Fruit fly (Drosophila melanogaster) whole organism, embryonic: Measurements from ENCODE around the gene Datp.
A peak's percentile ranks its signal among the peaks of the same experiment; 100 is the strongest.

Experiments used
- Asciz ChIP-seq: fragments of 200-800 bp; sonication (Bioruptor generic); optimal IDR thresholded peaks from 2 replicates; lab custom pipeline; 2017; ENCODE audit warnings: missing biosample characterization, mild to moderate bottlenecking, missing genetic modification characterization, missing genetic modification reagents
- CG10267 ChIP-seq: fragments of 200-800 bp; sonication (Bioruptor generic); optimal IDR thresholded peaks from 2 replicates; lab custom pipeline; 2018; ENCODE audit warnings: missing biosample characterization, mild to moderate bottlenecking, missing genetic modification characterization, moderate library complexity
- CG10431 ChIP-seq: fragments of 200-800 bp; sonication (Bioruptor generic); optimal IDR thresholded peaks from 3 replicates; lab custom pipeline; 2018; ENCODE audit warnings: missing biosample characterization, mild to moderate bottlenecking, missing genetic modification characterization
- CG11398 ChIP-seq: fragments of 200-800 bp; sonication (Bioruptor generic); optimal IDR thresholded peaks from 2 replicates; lab custom pipeline; 2016; ENCODE audit warnings: missing biosample characterization, missing genetic modification characterization
- CG12659 ChIP-seq: fragments of 200-800 bp; sonication (Bioruptor generic); optimal IDR thresholded peaks from 3 replicates; lab custom pipeline; 2017; ENCODE audit warnings: mild to moderate bottlenecking, missing biosample characterization, missing genetic modification reagents, missing genetic modification characterization
- CG13287 ChIP-seq: fragments of 200-800 bp; sonication (Bioruptor generic); IDR thresholded peaks from 2 replicates; pipeline ENCODE4 v1.3.6; 2022; ENCODE audit warnings: missing biosample characterization, missing genetic modification characterization; ENCODE audit not compliant: partially characterized antibody
- CG13624 ChIP-seq: fragments of 200-800 bp; sonication (Bioruptor generic); optimal IDR thresholded peaks from 2 replicates; lab custom pipeline; 2016; ENCODE audit warnings: missing biosample characterization, missing genetic modification characterization
- CG14860 ChIP-seq: fragments of 200-800 bp; sonication (Bioruptor generic); IDR thresholded peaks from 3 replicates; pipeline ENCODE4 v1.3.6; 2022; ENCODE audit warnings: missing biosample characterization, missing genetic modification characterization; ENCODE audit not compliant: partially characterized antibody
- CG16779 ChIP-seq: fragments of 200-800 bp; sonication (Bioruptor generic); IDR thresholded peaks from 2 replicates; pipeline ENCODE4 v1.3.6; 2022; ENCODE audit warnings: missing biosample characterization, missing genetic modification characterization
- CG17186 ChIP-seq: fragments of 200-800 bp; sonication (Bioruptor generic); optimal IDR thresholded peaks from 3 replicates; lab custom pipeline; 2017; ENCODE audit warnings: missing biosample characterization, missing genetic modification reagents, missing genetic modification characterization
- CG18599 ChIP-seq: fragments of 200-800 bp; sonication (Bioruptor generic); optimal IDR thresholded peaks from 3 replicates; lab custom pipeline; 2017; ENCODE audit warnings: missing biosample characterization, missing genetic modification characterization, mild to moderate bottlenecking, moderate library complexity, missing genetic modification reagents
- CG2116 ChIP-seq: fragments of 200-800 bp; sonication (Bioruptor generic); optimal IDR thresholded peaks from 3 replicates; lab custom pipeline; 2018; ENCODE audit warnings: missing biosample characterization, mild to moderate bottlenecking, missing genetic modification characterization
- CG2120 ChIP-seq: fragments of 200-800 bp; sonication (Bioruptor generic); optimal IDR thresholded peaks from 3 replicates; lab custom pipeline; 2016; ENCODE audit warnings: missing biosample characterization, missing genetic modification characterization
- CG2129 ChIP-seq: fragments of 200-800 bp; sonication (Bioruptor generic); IDR thresholded peaks from 2 replicates; pipeline ENCODE4 v1.3.6; 2022; ENCODE audit warnings: missing biosample characterization, missing genetic modification characterization; ENCODE audit not compliant: partially characterized antibody
- CG30020 ChIP-seq: fragments of 200-800 bp; optimal IDR thresholded peaks from 2 replicates; lab custom pipeline; 2019; ENCODE audit warnings: missing biosample characterization, mild to moderate bottlenecking, missing genetic modification characterization, moderate library complexity
- CG5953 ChIP-seq: fragments of 200-800 bp; sonication (Bioruptor generic); IDR thresholded peaks from 2 replicates; pipeline ENCODE4 v1.3.6; 2022; ENCODE audit warnings: missing biosample characterization, missing genetic modification characterization
- CG6689 ChIP-seq: fragments of 200-800 bp; sonication (Bioruptor generic); IDR thresholded peaks from 2 replicates; pipeline ENCODE4 v1.3.6; 2022; ENCODE audit warnings: missing biosample characterization, missing genetic modification characterization
- CG7987 ChIP-seq: fragments of 200-800 bp; sonication (Bioruptor generic); optimal IDR thresholded peaks from 2 replicates; lab custom pipeline; 2018; ENCODE audit warnings: missing biosample characterization, mild to moderate bottlenecking, missing genetic modification characterization, moderate library complexity
- CG9797 ChIP-seq: fragments of 200-800 bp; sonication (Bioruptor generic); optimal IDR thresholded peaks from 3 replicates; lab custom pipeline; 2018; ENCODE audit warnings: missing biosample characterization, mild to moderate bottlenecking, missing genetic modification characterization
- CG9876 ChIP-seq: fragments of 200-800 bp; sonication (Bioruptor generic); optimal IDR thresholded peaks from 2 replicates; lab custom pipeline; 2016; ENCODE audit warnings: missing biosample characterization, missing genetic modification characterization
- D ChIP-seq, 2 experiments: fragments of 200-800 bp in 1 of 2; fragments of >200 bp in 1 of 2; sonication (Bioruptor generic) in 1 of 2; optimal IDR thresholded peaks; 2 replicates in 1 of 2; 3 replicates in 1 of 2; lab custom pipeline; 2017; ENCODE audit warnings: mild to moderate bottlenecking in 1 of 2, missing biosample characterization in 1 of 2, missing genetic modification characterization in 1 of 2, missing genetic modification reagents in 1 of 2
- Dad ChIP-seq: fragments of 200-800 bp; sonication (Bioruptor generic); optimal IDR thresholded peaks from 3 replicates; lab custom pipeline; 2016; ENCODE audit warnings: missing biosample characterization, missing genetic modification characterization
- Dll ChIP-seq: fragments of 200-800 bp; sonication (Bioruptor generic); IDR thresholded peaks from 4 replicates; pipeline ENCODE4 v1.3.6; 2022; ENCODE audit warnings: missing biosample characterization, missing genetic modification characterization; ENCODE audit not compliant: partially characterized antibody
- Doc3 ChIP-seq: fragments of 200-800 bp; sonication (Bioruptor generic); IDR thresholded peaks from 3 replicates; pipeline ENCODE4 v1.3.6; 2022; ENCODE audit warnings: missing biosample characterization, missing genetic modification characterization; ENCODE audit not compliant: partially characterized antibody
- Dref ChIP-seq: fragments of 200-800 bp; sonication (Bioruptor generic); IDR thresholded peaks from 2 replicates; pipeline ENCODE4 v1.3.6; 2022; ENCODE audit warnings: missing biosample characterization, missing genetic modification characterization
- Hand ChIP-seq: fragments of 200-800 bp; sonication (Bioruptor generic); optimal IDR thresholded peaks from 2 replicates; lab custom pipeline; 2017; ENCODE audit warnings: mild to moderate bottlenecking, missing biosample characterization, missing genetic modification reagents, missing genetic modification characterization
- Hr39 ChIP-seq: fragments of >200 bp; optimal IDR thresholded peaks from 2 replicates; lab custom pipeline; 2017
- Hr78 ChIP-seq, 2 experiments: fragments of 200-800 bp in 1 of 2; fragments of >200 bp in 1 of 2; sonication (Bioruptor generic) in 1 of 2; optimal IDR thresholded peaks; 2 replicates each; lab custom pipeline; 2017 to 2019; ENCODE audit warnings: missing biosample characterization in 2 of 2, missing genetic modification characterization in 2 of 2, mild to moderate bottlenecking in 1 of 2, moderate library complexity in 1 of 2
- Max ChIP-seq: fragments of 200-800 bp; sonication (Bioruptor generic); optimal IDR thresholded peaks from 2 replicates; lab custom pipeline; 2016; ENCODE audit warnings: missing biosample characterization, mild to moderate bottlenecking, missing genetic modification characterization
- Mrtf ChIP-seq: fragments of 200-800 bp; sonication (Bioruptor generic); IDR thresholded peaks from 3 replicates; pipeline ENCODE4 v1.3.6; 2022; ENCODE audit warnings: missing biosample characterization, missing genetic modification characterization
- NC2β ChIP-seq: fragments of 200-800 bp; sonication (Bioruptor generic); optimal IDR thresholded peaks from 2 replicates; lab custom pipeline; 2016; ENCODE audit warnings: missing biosample characterization, missing genetic modification characterization
- Sry-δ ChIP-seq: fragments of 200-800 bp; sonication (Bioruptor generic); optimal IDR thresholded peaks from 2 replicates; lab custom pipeline; 2016; ENCODE audit warnings: missing biosample characterization, missing genetic modification characterization
- ato ChIP-seq: fragments of 200-800 bp; sonication (Bioruptor generic); IDR thresholded peaks from 2 replicates; pipeline ENCODE4 v1.3.6; 2022; ENCODE audit warnings: missing biosample characterization, missing genetic modification characterization; ENCODE audit not compliant: partially characterized antibody
- ci ChIP-seq: fragments of 200-800 bp; sonication (Bioruptor generic); IDR thresholded peaks from 3 replicates; pipeline ENCODE4 v1.3.6; 2022; ENCODE audit warnings: missing biosample characterization, missing genetic modification characterization
- danr ChIP-seq: fragments of 200-800 bp; sonication (Bioruptor generic); IDR thresholded peaks from 2 replicates; pipeline ENCODE4 v1.3.6; 2022; ENCODE audit warnings: missing biosample characterization, missing genetic modification characterization
- dati ChIP-seq: fragments of 200-800 bp; sonication (Bioruptor generic); IDR thresholded peaks from 2 replicates; pipeline ENCODE4 v1.3.6; 2022; ENCODE audit warnings: missing biosample characterization, missing genetic modification characterization
- dmrt99B ChIP-seq: fragments of 200-800 bp; sonication (Bioruptor generic); optimal IDR thresholded peaks from 2 replicates; lab custom pipeline; 2018; ENCODE audit warnings: missing biosample characterization, mild to moderate bottlenecking, missing genetic modification characterization, moderate library complexity
- h ChIP-seq: fragments of >200 bp; optimal IDR thresholded peaks from 2 replicates; lab custom pipeline; 2017
- inv ChIP-seq: fragments of 200-800 bp; sonication (Bioruptor generic); IDR thresholded peaks from 2 replicates; pipeline ENCODE4 v1.3.6; 2022; ENCODE audit warnings: missing biosample characterization, missing genetic modification characterization; ENCODE audit not compliant: partially characterized antibody
- knrl ChIP-seq: fragments of 200-800 bp; sonication (Bioruptor generic); IDR thresholded peaks from 3 replicates; pipeline ENCODE4 v1.3.6; 2022; ENCODE audit warnings: missing biosample characterization, missing genetic modification characterization; ENCODE audit not compliant: partially characterized antibody
- nerfin-2 ChIP-seq: fragments of 200-800 bp; sonication (Bioruptor generic); IDR thresholded peaks from 2 replicates; pipeline ENCODE4 v1.3.6; 2022; ENCODE audit warnings: missing biosample characterization, missing genetic modification characterization; ENCODE audit not compliant: partially characterized antibody
- pzg ChIP-seq: fragments of 200-800 bp; sonication (Bioruptor generic); optimal IDR thresholded peaks from 3 replicates; lab custom pipeline; 2018; ENCODE audit warnings: missing biosample characterization, mild to moderate bottlenecking, missing genetic modification characterization, moderate library complexity
- sens ChIP-seq: fragments of 200-800 bp; sonication (Bioruptor generic); peaks from one replicate; lab custom pipeline; 2016; ENCODE audit warnings: missing biosample characterization, missing genetic modification characterization
- sna ChIP-seq: fragments of 200-800 bp; sonication (Bioruptor generic); IDR thresholded peaks from 2 replicates; pipeline ENCODE4 v1.3.6; 2022; ENCODE audit warnings: missing biosample characterization, missing genetic modification characterization; ENCODE audit not compliant: partially characterized antibody
- stwl ChIP-seq: fragments of 200-800 bp; sonication (Bioruptor generic); optimal IDR thresholded peaks from 3 replicates; lab custom pipeline; 2018; ENCODE audit warnings: missing biosample characterization, mild to moderate bottlenecking, missing genetic modification characterization, moderate library complexity
- trem ChIP-seq: fragments of 200-800 bp; optimal IDR thresholded peaks from 3 replicates; lab custom pipeline; 2019; ENCODE audit warnings: missing biosample characterization, mild to moderate bottlenecking, missing genetic modification characterization, moderate library complexity
- vnd ChIP-seq: fragments of 200-800 bp; sonication (Bioruptor generic); IDR thresholded peaks from 3 replicates; pipeline ENCODE4 v1.3.6; 2022; ENCODE audit warnings: missing biosample characterization, missing genetic modification characterization; ENCODE audit not compliant: partially characterized antibody
- yki ChIP-seq: fragments of >200 bp; optimal IDR thresholded peaks from 3 replicates; lab custom pipeline; 2018

The Datp gene

dm6 chr2L:9893183-9893582, 45.4 kb downstream of the Datp start, which contains the start of gene mtDNA-helicase (continued):
- TF ChIP-seq Mrtf (GFP tag; lab: Robert Waterston, UW), result no peak
- no peak for TF ChIP-seq Hand (GFP tag; lab: Kevin White, UChicago)
- peak; percentile 18 for TF ChIP-seq Max (GFP tag; lab: Kevin White, UChicago)
- TF ChIP-seq Asciz, result no peak
- TF ChIP-seq CG5953 (GFP tag; lab: Robert Waterston, UW), result no peak
- no peak for TF ChIP-seq danr (GFP tag; lab: Robert Waterston, UW)
- peak; percentile 9 for TF ChIP-seq CG10267 (tag; lab: Kevin White, UChicago)
- no peak for TF ChIP-seq Hr78 (GFP tag; optimal IDR thresholded peaks at IDR 0.05; lab: Kevin White, UChicago)
- peak; percentile 0 for TF ChIP-seq CG2120 (GFP tag; lab: Kevin White, UChicago)
- no peak for TF ChIP-seq CG6689 (GFP tag; lab: Robert Waterston, UW)
- no peak for TF ChIP-seq ato (GFP tag; lab: Robert Waterston, UW)
- no peak for TF ChIP-seq dati
- TF ChIP-seq CG18599 (GFP tag; lab: Kevin White, UChicago), result no peak
- no peak for TF ChIP-seq h (lab: Kevin White, UChicago)
- peak; percentile 72 for TF ChIP-seq Sry-δ (GFP tag; lab: Kevin White, UChicago)
- TF ChIP-seq, all 482 proteins: peak for 55

- no peak for TF ChIP-seq Hr39
- peak; percentile 40 for TF ChIP-seq CG13624
- TF ChIP-seq dmrt99B, result no peak
- TF ChIP-seq NC2β (GFP tag; lab: Kevin White, UChicago), result peak; percentile 2
- no peak for TF ChIP-seq CG11398
- peak; percentile 85 for TF ChIP-seq knrl (GFP tag; lab: Robert Waterston, UW)
- TF ChIP-seq CG7987, result no peak
- TF ChIP-seq CG2129 (GFP tag; lab: Robert Waterston, UW), result peak; percentile 62
- peak; percentile 90 for TF ChIP-seq Dll (GFP tag; lab: Robert Waterston, UW)
- TF ChIP-seq vnd (GFP tag; lab: Robert Waterston, UW), result peak; percentile 85
- no peak for TF ChIP-seq CG16779
- peak; percentile 72 for TF ChIP-seq CG9797 (GFP tag; lab: Kevin White, UChicago)
- TF ChIP-seq CG17186, result peak; percentile 0
- peak; percentile 86 for TF ChIP-seq CG14860
- no peak for TF ChIP-seq yki
- TF ChIP-seq Doc3 (GFP tag; lab: Robert Waterston, UW), result peak; percentile 90
- peak; percentile 73 for TF ChIP-seq ato (GFP tag; lab: Robert Waterston, UW)
- peak; percentile 85 for TF ChIP-seq nerfin-2 (GFP tag; lab: Robert Waterston, UW)
- peak; percentile 82 for TF ChIP-seq CG2116 (GFP tag; lab: Kevin White, UChicago)
- peak; percentile 86 for TF ChIP-seq pzg (GFP tag; lab: Kevin White, UChicago)
- TF ChIP-seq CG10431 (GFP tag; lab: Kevin White, UChicago), result no peak
- TF ChIP-seq CG2120 (GFP tag; lab: Kevin White, UChicago), result peak; percentile 5
- peak; percentile 77 for TF ChIP-seq inv (GFP tag; lab: Robert Waterston, UW)
- TF ChIP-seq sens (GFP tag; lab: Kevin White, UChicago), result peak; percentile 58
- TF ChIP-seq CG30020 (tag; lab: Kevin White, UChicago), result peak; percentile 4
- peak; percentile 64 for TF ChIP-seq CG12659 (GFP tag; lab: Kevin White, UChicago)
- TF ChIP-seq Mrtf (GFP tag; lab: Robert Waterston, UW), result no peak
- peak; percentile 96 for TF ChIP-seq CG13287 (GFP tag; lab: Robert Waterston, UW)
- TF ChIP-seq sna (GFP tag; lab: Robert Waterston, UW), result peak; percentile 89
- TF ChIP-seq Dref (GFP tag; lab: Robert Waterston, UW), result peak; percentile 97
- TF ChIP-seq CG9876 (GFP tag; lab: Kevin White, UChicago), result no peak
- peak; percentile 11 for TF ChIP-seq Dad (GFP tag; lab: Kevin White, UChicago)
- TF ChIP-seq trem (tag; lab: Kevin White, UChicago), result peak; percentile 44
- TF ChIP-seq D (optimal IDR thresholded peaks at IDR 0.05; lab: Kevin White, UChicago), result no peak
- no peak for TF ChIP-seq D (GFP tag; optimal IDR thresholded peaks at IDR 0.05; lab: Kevin White, UChicago)
- peak; percentile 13; the same call in 1 of the 3 replicates for TF ChIP-seq ci (GFP tag; lab: Robert Waterston, UW)
- TF ChIP-seq stwl (tag; lab: Kevin White, UChicago), result peak; percentile 94
Measured at dm6 chr2L:9890576-9890975, 48.0 kb downstream of the Datp start, which contains the start of the genes CG34183 and CG4537. Gene CG34183 (minus strand): TSS chr2L:9890772. Gene CG4537 (plus strand): TSS chr2L:9890885.
